Worm (Caenorhabditis elegans) whole organism, midembryonic: ENCODE measurements around the gene scl-14.

Experiments used
- T22C8.4 ChIP-seq: fragments of 200-800 bp; sonication (Bioruptor generic); IDR thresholded peaks from 2 replicates; pipeline ENCODE4 v1.3.6; 2022; ENCODE audit warnings: missing genetic modification characterization, missing compliant biosample characterization
- cog-1 ChIP-seq: sonication (generic microtip); optimal IDR thresholded peaks from 2 replicates; lab custom pipeline; 2016; ENCODE audit warnings: missing genetic modification characterization, missing compliant biosample characterization
- flt-1 ChIP-seq: fragments of 200-800 bp; sonication (Bioruptor generic); IDR thresholded peaks from 2 replicates; pipeline ENCODE4 v1.3.6; 2022; ENCODE audit warnings: missing genetic modification characterization, missing compliant biosample characterization
- klf-2 ChIP-seq: fragments of 200-800 bp; sonication (Bioruptor generic); conservative IDR thresholded peaks from 2 replicates; pipeline ENCODE4 v1.3.6; 2022; ENCODE audit warnings: missing genetic modification reagents, missing genetic modification characterization, missing compliant biosample characterization
- med-1 ChIP-seq: sonication (generic microtip); optimal IDR thresholded peaks from 2 replicates; lab custom pipeline; 2017; ENCODE audit warnings: missing genetic modification characterization, mild to moderate bottlenecking, missing compliant biosample characterization, antibody characterized with exemption, missing genetic modification reagents; ENCODE audit not compliant: insufficient read depth
- ref-1 ChIP-seq: fragments of 200-800 bp; sonication (Bioruptor generic); conservative IDR thresholded peaks from 2 replicates; pipeline ENCODE4 v1.3.6; 2022; ENCODE audit warnings: missing genetic modification reagents, missing genetic modification characterization, missing compliant biosample characterization
- tab-1 ChIP-seq: fragments of 200-800 bp; sonication (Bioruptor generic); IDR thresholded peaks from 2 replicates; pipeline ENCODE4 v1.3.6; 2022; ENCODE audit warnings: missing genetic modification characterization, missing compliant biosample characterization
- ztf-23 ChIP-seq: fragments of 200-800 bp; sonication (Bioruptor generic); IDR thresholded peaks from 2 replicates; pipeline ENCODE4 v1.3.6; 2022; ENCODE audit warnings: missing genetic modification reagents, missing genetic modification characterization, missing compliant biosample characterization
- ztf-29 ChIP-seq: fragments of 200-800 bp; sonication (Bioruptor generic); IDR thresholded peaks from 2 replicates; pipeline ENCODE4 v1.3.6; 2022; ENCODE audit warnings: missing genetic modification reagents, missing genetic modification characterization, missing compliant biosample characterization

The scl-14 gene

ce11 chrIV:13165181-13165580, at the start of gene scl-14:
Gene scl-14 (plus strand): TSS chrIV:13165481.
- TF ChIP-seq tab-1 (GFP tag; lab: Robert Waterston, UW) (no peak), cog-1 (tag; lab: Kevin White, UChicago) (no peak), T22C8.4 (GFP tag; lab: Robert Waterston, UW) (no peak), med-1 (GFP tag; lab: Kevin White, UChicago) (no peak), ztf-29 (GFP tag; lab: Robert Waterston, UW) (no peak), klf-2 (GFP tag; lab: Robert Waterston, UW) (no peak), ztf-23 (GFP tag; lab: Robert Waterston, UW) (no peak), flt-1 (no peak), ref-1 (GFP tag; lab: Robert Waterston, UW) (no peak)

- TF ChIP-seq ref-1 (GFP tag; lab: Robert Waterston, UW): no peak
- TF ChIP-seq tab-1 (GFP tag; lab: Robert Waterston, UW): no peak
- no peak for TF ChIP-seq klf-2 (GFP tag; lab: Robert Waterston, UW)
- no peak for TF ChIP-seq cog-1 (tag; lab: Kevin White, UChicago)
- TF ChIP-seq T22C8.4 (GFP tag; lab: Robert Waterston, UW): no peak
- no peak for TF ChIP-seq ztf-29 (GFP tag; lab: Robert Waterston, UW)
- TF ChIP-seq med-1 (GFP tag; lab: Kevin White, UChicago): no peak
- no peak for TF ChIP-seq flt-1
- no peak for TF ChIP-seq ztf-23 (GFP tag; lab: Robert Waterston, UW)
These were observed 48.6 kb upstream of the scl-14 start for ce11 chrIV:13116679-13117078.

ce11 chrIV:13118794-13119193, 46.5 kb upstream of the scl-14 start, which contains the start of gene unc-30:
Gene unc-30 (plus strand): TSS chrIV:13118977.
- TF ChIP-seq T22C8.4 (GFP tag; lab: Robert Waterston, UW) (no peak), ztf-29 (GFP tag; lab: Robert Waterston, UW) (no peak), klf-2 (GFP tag; lab: Robert Waterston, UW) (no peak), cog-1 (tag; lab: Kevin White, UChicago) (no peak), ztf-23 (GFP tag; lab: Robert Waterston, UW) (no peak)

DNA sequence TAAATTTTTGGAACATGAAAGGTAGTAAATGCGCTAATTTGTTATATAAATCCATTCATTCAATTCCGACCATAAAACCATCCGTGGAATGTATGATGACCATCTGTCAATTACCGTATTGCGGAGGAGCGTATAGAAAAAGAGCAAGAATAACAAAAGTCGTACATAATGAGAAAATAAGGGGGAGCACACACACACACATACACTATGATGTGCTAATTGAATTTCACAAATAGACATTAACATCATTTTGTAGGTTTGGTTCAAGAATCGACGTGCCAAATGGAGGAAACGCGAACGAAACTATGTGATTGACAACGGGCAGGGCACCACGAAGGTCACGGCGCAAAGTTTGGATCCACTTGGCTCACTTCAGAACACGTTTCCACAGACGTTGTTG, 43.9 kb upstream of the scl-14 start:
- TF ChIP-seq flt-1 (no peak), klf-2 (GFP tag; lab: Robert Waterston, UW) (no peak), ztf-29 (GFP tag; lab: Robert Waterston, UW) (no peak), tab-1 (GFP tag; lab: Robert Waterston, UW) (no peak), T22C8.4 (GFP tag; lab: Robert Waterston, UW) (no peak), ref-1 (GFP tag; lab: Robert Waterston, UW) (no peak), med-1 (GFP tag; lab: Kevin White, UChicago) (no peak), ztf-23 (GFP tag; lab: Robert Waterston, UW) (no peak), cog-1 (tag; lab: Kevin White, UChicago) (no peak)

DNA sequence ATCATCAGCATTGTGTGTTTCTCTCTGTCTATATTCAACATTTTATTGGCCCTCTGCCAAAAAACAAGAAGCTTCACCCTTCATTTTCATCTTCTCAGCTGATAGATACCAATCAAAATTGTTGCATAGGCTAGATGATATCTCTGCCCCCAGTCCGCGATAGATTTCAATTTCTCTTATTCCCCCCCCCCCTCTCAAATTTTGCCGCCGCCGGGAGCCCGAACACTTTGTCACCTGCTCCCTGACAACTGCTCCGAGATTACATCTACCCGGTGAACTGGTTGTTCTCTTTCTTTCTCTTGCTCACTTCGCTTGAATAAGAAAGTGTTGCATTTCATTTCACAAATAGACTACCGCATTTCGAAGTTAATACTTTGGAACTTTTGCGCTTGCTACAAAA, 39.3 kb upstream of the scl-14 start:
- TF ChIP-seq ztf-23 (GFP tag; lab: Robert Waterston, UW) (no peak), med-1 (GFP tag; lab: Kevin White, UChicago) (no peak), cog-1 (tag; lab: Kevin White, UChicago) (no peak), klf-2 (GFP tag; lab: Robert Waterston, UW) (no peak), T22C8.4 (GFP tag; lab: Robert Waterston, UW) (no peak), tab-1 (GFP tag; lab: Robert Waterston, UW) (no peak), flt-1 (no peak), ztf-29 (GFP tag; lab: Robert Waterston, UW) (no peak), ref-1 (GFP tag; lab: Robert Waterston, UW) (no peak)

DNA sequence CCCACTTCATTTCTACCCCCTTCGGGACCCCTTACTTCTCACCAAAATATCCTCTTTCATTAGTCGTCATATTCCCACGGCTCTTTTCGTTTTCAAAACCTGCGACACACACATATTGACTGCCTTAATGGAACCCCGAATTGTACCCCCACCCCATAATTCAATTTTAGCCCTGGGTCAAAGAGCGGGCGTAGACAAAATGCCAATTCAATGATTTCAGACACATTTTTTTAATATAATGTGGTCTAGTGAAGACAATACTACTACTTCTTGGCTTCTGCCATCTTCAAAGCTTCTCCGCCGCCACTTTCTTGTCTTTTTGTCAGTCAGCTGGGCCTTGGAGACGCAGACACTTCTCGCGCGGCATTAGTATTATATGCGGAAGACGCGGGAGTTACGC, 37.6 kb upstream of the scl-14 start:
- TF ChIP-seq flt-1: no peak
- TF ChIP-seq T22C8.4 (GFP tag; lab: Robert Waterston, UW): no peak
- no peak for TF ChIP-seq klf-2 (GFP tag; lab: Robert Waterston, UW)
- TF ChIP-seq ztf-29 (GFP tag; lab: Robert Waterston, UW): no peak
- no peak for TF ChIP-seq tab-1 (GFP tag; lab: Robert Waterston, UW)
- TF ChIP-seq ztf-23 (GFP tag; lab: Robert Waterston, UW): no peak
- no peak for TF ChIP-seq med-1 (GFP tag; lab: Kevin White, UChicago)
- TF ChIP-seq cog-1 (tag; lab: Kevin White, UChicago): no peak
- TF ChIP-seq ref-1 (GFP tag; lab: Robert Waterston, UW): no peak

DNA sequence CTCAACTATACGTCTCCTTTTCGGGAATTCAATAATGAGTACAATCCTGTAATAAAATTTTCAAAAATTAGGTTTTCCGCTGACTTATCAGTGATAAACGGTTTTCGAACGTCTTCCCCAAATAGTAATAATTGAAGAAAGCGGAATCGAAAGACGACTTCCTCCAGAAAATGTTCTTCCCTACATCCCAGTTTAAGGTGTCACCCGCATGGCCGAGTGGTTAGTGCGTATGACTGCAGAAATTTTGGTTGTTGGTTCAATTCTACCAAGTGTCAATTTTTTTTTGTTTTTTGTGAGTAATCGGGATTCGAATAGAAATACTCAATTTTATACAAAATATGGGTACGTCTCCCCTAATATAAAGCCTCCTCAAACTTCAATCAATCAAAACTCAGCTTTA, 24.5 kb upstream of the scl-14 start:
- TF ChIP-seq tab-1 (GFP tag; lab: Robert Waterston, UW) (0 out of 2 replicates have a peak, but pooled peaks have one; percentile 51), flt-1 (peak; percentile 54), ztf-23 (GFP tag; lab: Robert Waterston, UW) (peak; percentile 30; the same call in 1 of the 2 replicates), ref-1 (GFP tag; lab: Robert Waterston, UW) (peak; percentile 43; the same call in 1 of the 2 replicates), T22C8.4 (GFP tag; lab: Robert Waterston, UW) (0 out of 2 replicates have a peak, but pooled peaks have one; percentile 25)

DNA sequence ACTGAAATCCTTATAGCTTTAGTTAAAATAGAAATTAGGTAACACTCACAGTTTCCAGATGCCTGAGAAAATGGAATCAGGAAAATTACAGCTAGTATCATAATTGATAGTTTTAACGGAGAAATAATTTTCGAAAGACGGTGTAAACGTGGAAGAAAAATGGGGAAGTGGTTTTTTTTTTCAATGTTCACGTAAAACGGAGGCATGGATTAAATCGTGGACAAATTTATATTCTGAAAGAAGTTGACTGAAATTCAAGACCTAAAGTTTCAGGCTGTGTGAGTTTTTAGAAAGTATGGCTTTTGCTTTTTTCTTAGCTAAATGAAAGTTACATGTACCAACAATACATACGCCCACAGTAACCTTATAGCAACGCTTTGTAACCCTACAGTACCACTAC, 23.0 kb upstream of the scl-14 start, which contains the start of gene spe-43:
spe-43 (minus strand) TSS at position 101 of the 400 bp plus-strand sequence.
- no peak for TF ChIP-seq ztf-29 (GFP tag; lab: Robert Waterston, UW)
- no peak for TF ChIP-seq med-1 (GFP tag; lab: Kevin White, UChicago)
- no peak for TF ChIP-seq flt-1
- no peak for TF ChIP-seq tab-1 (GFP tag; lab: Robert Waterston, UW)
- TF ChIP-seq T22C8.4 (GFP tag; lab: Robert Waterston, UW): no peak
- TF ChIP-seq ztf-23 (GFP tag; lab: Robert Waterston, UW): no peak
- no peak for TF ChIP-seq cog-1 (tag; lab: Kevin White, UChicago)
- no peak for TF ChIP-seq klf-2 (GFP tag; lab: Robert Waterston, UW)
- TF ChIP-seq ref-1 (GFP tag; lab: Robert Waterston, UW): no peak

- TF ChIP-seq T22C8.4 (GFP tag; lab: Robert Waterston, UW) (no peak), ztf-29 (GFP tag; lab: Robert Waterston, UW) (no peak), ztf-23 (GFP tag; lab: Robert Waterston, UW) (no peak), ref-1 (GFP tag; lab: Robert Waterston, UW) (no peak), med-1 (GFP tag; lab: Kevin White, UChicago) (no peak), klf-2 (GFP tag; lab: Robert Waterston, UW) (no peak), tab-1 (GFP tag; lab: Robert Waterston, UW) (no peak), flt-1 (no peak), cog-1 (tag; lab: Kevin White, UChicago) (no peak)
These were observed 16.0 kb upstream of the scl-14 start, which contains the start of gene nlp-79 for ce11 chrIV:13149276-13149675. Gene nlp-79 (plus strand): TSS chrIV:13149576.
